Fruit fly (Drosophila melanogaster) whole organism: Measurements from ENCODE around the gene CG16985.

Experiments
- CG8478 ChIP-seq: fragments of >200 bp; optimal IDR thresholded peaks from 2 replicates; lab custom pipeline; 2018; ENCODE audit warnings: inconsistent platforms
- Dll ChIP-seq: fragments of >200 bp; optimal IDR thresholded peaks from 2 replicates; lab custom pipeline; 2017
- EcR ChIP-seq, 2 experiments: fragments of >200 bp; optimal IDR thresholded peaks; 2 replicates each; lab custom pipeline; 2017; ENCODE audit warnings: missing biosample characterization in 2 of 2, missing genetic modification characterization in 2 of 2, missing genetic modification reagents in 2 of 2
- pan ChIP-seq: fragments of >200 bp; optimal IDR thresholded peaks from 2 replicates; lab custom pipeline; 2017
- psq ChIP-seq: fragments of >200 bp; optimal IDR thresholded peaks from 2 replicates; lab custom pipeline; 2017
- usp ChIP-seq: fragments of >200 bp; optimal IDR thresholded peaks from 2 replicates; lab custom pipeline; 2017; ENCODE audit warnings: missing biosample characterization, missing genetic modification characterization, mixed read lengths

CG16985 gene

DNA sequence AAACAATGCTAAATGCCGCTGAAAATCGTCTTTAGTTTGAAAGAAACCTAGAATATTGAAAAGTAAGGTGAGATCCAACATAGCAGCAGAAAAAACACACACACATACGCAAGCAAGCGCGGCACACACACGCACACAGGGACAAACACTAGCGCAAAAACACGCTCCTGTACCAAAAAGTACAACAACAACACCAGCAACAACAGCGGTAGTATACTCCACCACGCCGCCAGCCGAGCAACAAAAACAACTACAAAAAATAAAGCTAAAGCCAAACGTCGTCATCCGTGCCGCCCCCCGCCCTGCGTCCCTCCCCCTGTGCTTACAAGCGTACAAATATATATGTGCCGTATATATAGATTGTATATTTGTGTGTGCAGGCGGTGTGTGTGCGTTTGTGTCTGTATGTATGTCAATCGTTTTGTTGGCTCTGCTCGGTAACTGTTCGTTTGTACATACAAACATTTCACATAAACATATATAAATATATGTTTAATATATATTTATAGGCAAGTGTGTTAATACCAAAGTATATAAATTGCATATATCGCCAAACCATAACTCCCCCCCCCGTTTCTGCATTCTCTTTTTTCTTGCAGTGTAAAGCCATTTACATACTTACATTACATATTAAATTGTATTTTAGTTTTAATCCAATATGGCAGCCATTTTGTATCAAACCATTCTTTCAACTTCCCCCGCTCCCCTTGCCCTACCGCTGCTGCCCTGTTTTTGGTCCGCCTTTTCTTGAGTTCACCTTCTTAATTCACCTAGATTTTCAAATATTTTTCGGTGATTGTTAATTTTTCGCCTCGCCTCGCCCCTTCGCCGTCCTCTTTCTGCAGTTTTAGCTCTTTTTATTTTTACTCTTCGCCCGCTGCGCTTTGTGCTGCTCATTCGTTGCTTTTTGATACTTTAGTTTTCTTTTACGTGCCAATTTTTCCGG is 37.2 kb downstream of the CG16985 start:
- TF ChIP-seq pan (no peak), Dll (lab: Kevin White, UChicago) (no peak), psq (lab: Kevin White, UChicago) (no peak), CG8478 (no peak), EcR (GFP tag; optimal IDR thresholded peaks at IDR 0.05; lab: Kevin White, UChicago) (no peak), usp (no peak)

DNA sequence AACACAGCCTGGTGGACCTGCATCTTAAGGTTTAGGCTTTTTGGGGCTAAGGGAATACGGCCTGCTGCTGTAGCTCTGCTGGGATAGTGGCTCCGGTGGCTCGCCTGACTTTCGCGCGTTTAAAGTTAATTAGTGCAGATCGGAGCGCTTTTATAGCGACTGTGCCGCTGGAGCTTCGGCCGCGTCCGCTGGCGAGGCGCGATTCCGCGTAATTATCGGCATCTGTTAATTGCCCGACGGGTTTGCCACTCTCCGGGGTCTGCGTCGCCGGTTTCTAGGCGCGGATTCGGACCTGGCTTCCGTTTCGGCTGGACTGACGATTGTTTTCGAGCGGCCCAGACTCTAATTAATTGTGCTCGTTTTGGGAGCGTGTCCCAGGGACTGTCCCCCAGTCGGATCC is 44.2 kb downstream of the CG16985 start, which contains the start of gene CG14949:
CG14949 (minus strand) TSS at position 101 of the 400 bp plus-strand sequence.
- TF ChIP-seq pan, result no peak
- TF ChIP-seq psq (lab: Kevin White, UChicago), result no peak
- TF ChIP-seq CG8478, result no peak
- no peak for TF ChIP-seq Dll (lab: Kevin White, UChicago)
- no peak for TF ChIP-seq EcR (GFP tag; optimal IDR thresholded peaks at IDR 0.05; lab: Kevin White, UChicago)
- no peak for TF ChIP-seq usp

DNA sequence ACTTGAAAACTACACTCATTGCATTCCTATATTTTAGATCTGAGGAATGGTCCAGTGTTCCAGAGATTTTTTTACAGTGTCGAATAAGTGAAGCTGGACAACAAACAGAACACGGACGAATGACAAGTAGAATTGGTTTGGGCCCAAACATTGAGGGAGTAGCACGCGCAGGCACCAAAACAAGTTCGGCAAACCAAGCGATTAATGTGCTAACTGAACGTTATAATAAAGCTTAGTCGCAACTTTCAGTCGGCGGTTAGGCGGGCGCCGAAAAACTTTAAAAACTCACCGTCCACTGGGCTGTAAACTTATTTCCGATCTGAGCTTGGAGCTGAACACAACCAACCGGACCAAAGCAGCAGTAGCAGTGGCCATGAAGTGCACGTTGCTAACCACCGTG is 46.0 kb downstream of the CG16985 start, which contains the start of gene CG1143:
CG1143 (plus strand) TSS at position 301 of the 400 bp plus-strand sequence.
- TF ChIP-seq Dll (lab: Kevin White, UChicago) (no peak), usp (no peak), CG8478 (no peak), pan (no peak), EcR (GFP tag; optimal IDR thresholded peaks at IDR 0.05; lab: Kevin White, UChicago) (no peak), psq (lab: Kevin White, UChicago) (no peak)

DNA sequence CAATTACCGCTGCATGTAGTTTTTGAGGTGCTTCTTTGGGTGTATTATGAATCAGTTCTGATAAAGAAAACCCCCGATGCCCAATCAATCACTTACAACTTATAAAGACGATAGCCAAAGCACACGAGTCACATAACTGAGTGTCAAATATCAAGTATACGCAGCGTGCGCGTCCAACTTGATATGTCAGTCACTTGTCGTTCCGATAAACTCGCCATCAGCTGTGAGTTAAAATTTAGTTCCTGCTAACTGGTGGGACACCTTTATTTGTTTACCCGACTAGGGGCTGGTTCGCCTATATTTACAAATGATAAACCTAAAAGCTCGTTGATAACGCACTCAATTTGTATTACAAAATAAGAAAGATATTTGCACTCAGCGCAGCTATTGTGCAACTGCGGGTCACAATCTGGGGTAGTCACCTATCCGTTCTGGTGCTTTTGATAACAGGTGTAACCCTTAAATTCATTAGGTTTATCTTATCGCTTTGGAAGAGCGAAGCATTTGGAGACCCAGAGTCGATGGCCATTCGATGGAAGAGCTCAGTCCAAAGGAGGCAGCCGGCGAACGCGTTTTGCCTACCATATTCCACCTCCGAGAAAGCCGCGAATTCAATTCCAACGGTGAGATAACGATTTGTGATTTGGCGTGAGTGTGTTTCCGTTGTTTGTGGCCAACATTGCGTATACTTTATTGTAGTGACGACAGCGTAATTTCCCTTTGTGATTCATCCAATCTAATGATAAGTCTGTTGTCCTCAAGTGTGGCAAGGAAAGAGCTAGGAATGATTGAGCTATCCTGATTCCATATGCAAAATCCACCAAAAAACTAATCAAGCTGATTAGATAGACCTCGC is 48.7 kb downstream of the CG16985 start, which contains the start of gene CG1246:
CG1246 (plus strand) TSS at position 526 of the 856 bp plus-strand sequence.
- no peak for TF ChIP-seq EcR (GFP tag; optimal IDR thresholded peaks at IDR 0.05; lab: Kevin White, UChicago)
